Fruit fly (Drosophila melanogaster) whole organism, wandering third instar larva: Measurements from ENCODE around the gene Papst2.
A peak's percentile ranks its signal among the peaks of the same experiment; 100 is the strongest.

Experiments
- Abd-B ChIP-seq: fragments of >200 bp; optimal IDR thresholded peaks from 2 replicates; lab custom pipeline; 2017; ENCODE audit warnings: missing biosample characterization, missing genetic modification characterization
- CG32264 ChIP-seq: fragments of 200-800 bp; sonication (Bioruptor generic); optimal IDR thresholded peaks from 2 replicates; lab custom pipeline; 2016; ENCODE audit warnings: missing biosample characterization, missing genetic modification characterization
- CG9705 ChIP-seq: fragments of 200-800 bp; sonication (Bioruptor generic); optimal IDR thresholded peaks from 2 replicates; lab custom pipeline; 2018; ENCODE audit warnings: missing biosample characterization, mild to moderate bottlenecking, missing genetic modification characterization
- Dfd ChIP-seq: fragments of >200 bp; optimal IDR thresholded peaks from 2 replicates; lab custom pipeline; 2017; ENCODE audit warnings: missing biosample characterization, missing genetic modification characterization
- Dif ChIP-seq: fragments of 200-275, 200-300 bp; sonication (Bioruptor generic); optimal IDR thresholded peaks from 2 replicates; lab custom pipeline; 2018; ENCODE audit warnings: missing biosample characterization, missing genetic modification characterization; ENCODE audit not compliant: partially characterized antibody
- GATAd ChIP-seq: sonication (Bioruptor generic); optimal IDR thresholded peaks from 2 replicates; lab custom pipeline; 2016; ENCODE audit warnings: missing biosample characterization, missing genetic modification characterization
- Hnf4 ChIP-seq: fragments of 200-800 bp; sonication (Bioruptor generic); optimal IDR thresholded peaks from 2 replicates; lab custom pipeline; 2016; ENCODE audit warnings: missing biosample characterization, mild to moderate bottlenecking, missing genetic modification characterization
- Hr83 ChIP-seq: fragments of 200-300 bp; sonication (Bioruptor generic); optimal IDR thresholded peaks from 2 replicates; lab custom pipeline; 2016; ENCODE audit warnings: missing biosample characterization, mild to moderate bottlenecking, missing genetic modification characterization, moderate library complexity; ENCODE audit not compliant: poor library complexity, severe bottlenecking
- Mio ChIP-seq: sonication (Bioruptor generic); optimal IDR thresholded peaks from 2 replicates; lab custom pipeline; 2016; ENCODE audit warnings: missing biosample characterization, missing genetic modification characterization
- N ChIP-seq: fragments of >200 bp; optimal IDR thresholded peaks from 2 replicates; lab custom pipeline; 2018; ENCODE audit warnings: missing biosample characterization, missing external identifiers, missing genetic modification characterization
- OdsH ChIP-seq: fragments of 200-800 bp; sonication (Bioruptor generic); optimal IDR thresholded peaks from 2 replicates; lab custom pipeline; 2016; ENCODE audit warnings: missing biosample characterization, mild to moderate bottlenecking, missing genetic modification characterization
- Rel ChIP-seq, 2 experiments: fragments of 200-800 bp; sonication (Bioruptor generic) in 1 of 2; optimal IDR thresholded peaks; 2 replicates in 1 of 2; 3 replicates in 1 of 2; lab custom pipeline; 2016 to 2019; ENCODE audit warnings: mild to moderate bottlenecking in 2 of 2, missing biosample characterization in 2 of 2, missing genetic modification characterization in 2 of 2, moderate library complexity in 1 of 2
- Sp1 ChIP-seq: fragments of 200-800 bp; sonication (Bioruptor generic); optimal IDR thresholded peaks from 3 replicates; lab custom pipeline; 2019; ENCODE audit warnings: missing biosample characterization, mild to moderate bottlenecking, missing genetic modification characterization, moderate library complexity
- Vsx2 ChIP-seq: fragments of 200-300, 225-300 bp; sonication (Bioruptor generic); optimal IDR thresholded peaks from 2 replicates; lab custom pipeline; 2018; ENCODE audit warnings: missing biosample characterization, missing genetic modification characterization; ENCODE audit not compliant: partially characterized antibody
- br ChIP-seq: fragments of 200-800 bp; sonication (Bioruptor generic); optimal IDR thresholded peaks from 2 replicates; lab custom pipeline; 2016; ENCODE audit warnings: missing biosample characterization, missing genetic modification characterization
- dl ChIP-seq, 2 experiments: fragments of 175-275, 200-275 bp in 1 of 2; fragments of 200-275 bp in 1 of 2; sonication (Bioruptor generic); optimal IDR thresholded peaks; lab custom pipeline; 2018; ENCODE audit warnings: mild to moderate bottlenecking in 2 of 2, missing biosample characterization in 2 of 2, missing genetic modification characterization in 2 of 2, moderate library complexity in 2 of 2; ENCODE audit not compliant: partially characterized antibody in 2 of 2, insufficient read depth in 1 of 2
- dmrt93B ChIP-seq: fragments of 200-800 bp; sonication (Bioruptor generic); optimal IDR thresholded peaks from 2 replicates; lab custom pipeline; 2018; ENCODE audit warnings: missing biosample characterization, mild to moderate bottlenecking, missing genetic modification characterization
- dsf ChIP-seq: sonication (Bioruptor generic); optimal IDR thresholded peaks from 2 replicates; lab custom pipeline; 2016; ENCODE audit warnings: missing biosample characterization, missing genetic modification characterization, borderline replicate concordance
- ey ChIP-seq: fragments of 200-800 bp; sonication (Bioruptor generic); optimal IDR thresholded peaks from 2 replicates; lab custom pipeline; 2016; ENCODE audit warnings: missing biosample characterization, missing genetic modification characterization
- fru ChIP-seq: fragments of 200-800 bp; sonication (Bioruptor generic); optimal IDR thresholded peaks from 3 replicates; lab custom pipeline; 2016; ENCODE audit warnings: missing biosample characterization, mild to moderate bottlenecking, missing genetic modification characterization
- jim ChIP-seq: fragments of 175-275, 200-325 bp; sonication (Bioruptor generic); optimal IDR thresholded peaks from 2 replicates; lab custom pipeline; 2016; ENCODE audit warnings: missing biosample characterization, mild to moderate bottlenecking, missing genetic modification characterization
- pan ChIP-seq: fragments of >200 bp; optimal IDR thresholded peaks from 2 replicates; lab custom pipeline; 2017
- psq ChIP-seq: fragments of 200-800 bp; sonication (Bioruptor generic); optimal IDR thresholded peaks from 3 replicates; lab custom pipeline; 2017; ENCODE audit warnings: missing biosample characterization, mild to moderate bottlenecking, missing genetic modification characterization, moderate library complexity
- rgr ChIP-seq: fragments of 200-800 bp; sonication (Bioruptor generic); optimal IDR thresholded peaks from 3 replicates; lab custom pipeline; 2016; ENCODE audit warnings: missing biosample characterization, mild to moderate bottlenecking, missing genetic modification characterization
- sv ChIP-seq: fragments of 200-800 bp; sonication (Bioruptor generic); optimal IDR thresholded peaks from 3 replicates; lab custom pipeline; 2016; ENCODE audit warnings: missing biosample characterization, missing genetic modification characterization
- woc ChIP-seq: sonication (Bioruptor generic); optimal IDR thresholded peaks from 2 replicates; lab custom pipeline; 2016; ENCODE audit warnings: missing biosample characterization, mild to moderate bottlenecking, missing genetic modification characterization

Gene Papst2

DNA sequence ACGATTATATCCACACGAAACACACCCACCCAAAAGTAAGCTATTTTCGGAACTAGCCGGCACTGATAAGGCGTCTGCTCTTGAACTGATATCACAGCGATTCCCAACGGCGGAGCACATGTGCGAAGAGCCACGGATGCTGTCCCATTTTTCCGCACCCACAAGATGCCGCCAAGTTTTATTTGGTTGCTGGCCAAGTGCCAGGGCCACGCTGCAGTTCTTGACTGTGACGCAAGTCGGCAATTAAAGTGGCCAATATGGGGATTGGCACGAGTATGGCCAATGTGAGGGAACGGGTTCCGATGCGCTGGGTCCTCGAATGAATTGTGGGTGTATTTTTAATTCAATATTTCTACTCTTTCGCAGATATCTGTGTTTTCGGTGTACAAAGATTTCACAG, 11.3 kb downstream of the Papst2 start:
- TF ChIP-seq psq (GFP tag; lab: Kevin White, UChicago) (no peak), jim (GFP tag; lab: Kevin White, UChicago) (no peak), OdsH (no peak), Sp1 (GFP tag; lab: Kevin White, UChicago) (no peak), Mio (GFP tag; lab: Kevin White, UChicago) (no peak), GATAd (GFP tag; lab: Kevin White, UChicago) (no peak), dsf (GFP tag; lab: Kevin White, UChicago) (no peak), sv (GFP tag; lab: Kevin White, UChicago) (no peak), N (no peak), fru (GFP tag; lab: Kevin White, UChicago) (no peak), dmrt93B (GFP tag; lab: Kevin White, UChicago) (no peak), Rel (GFP tag; optimal IDR thresholded peaks at IDR 0.05; lab: Kevin White, UChicago) (no peak), Rel (tag; optimal IDR thresholded peaks at IDR 0.05; lab: Kevin White, UChicago) (no peak), Dfd (GFP tag; lab: Kevin White, UChicago) (no peak), Hnf4 (no peak), Abd-B (GFP tag; lab: Kevin White, UChicago) (no peak), Dif (GFP tag; lab: Kevin White, UChicago) (no peak), dl (GFP tag; optimal IDR thresholded peaks at IDR 0.05; lab: Kevin White, UChicago; ENCODE audit: insufficient read depth in 1 of 2, partially characterized antibody in 2 of 2) (no peak), woc (no peak), br (GFP tag; lab: Kevin White, UChicago) (no peak), CG9705 (GFP tag; lab: Kevin White, UChicago) (no peak)

DNA sequence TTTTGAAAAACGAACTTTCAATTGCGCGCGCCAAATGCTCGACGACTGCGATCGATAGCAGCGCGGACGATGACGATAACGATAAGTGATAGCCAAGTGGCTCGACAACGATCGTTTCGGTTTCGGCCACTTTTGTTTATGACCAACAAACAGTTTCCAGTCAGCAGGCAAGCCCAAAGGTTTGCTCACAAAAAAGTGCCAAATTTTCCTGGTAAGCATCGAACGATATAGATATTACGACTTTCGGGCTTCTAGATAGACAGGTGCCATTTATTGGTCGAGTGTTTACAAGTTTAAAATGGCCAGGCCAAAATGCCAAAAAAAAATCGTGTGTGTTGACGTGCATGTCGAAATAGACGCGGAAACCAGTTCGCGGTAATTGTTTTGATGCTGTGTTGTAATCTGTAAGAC, 12.9 kb downstream of the Papst2 start, which contains the start of gene CG7724:
CG7724 (plus strand) TSS at position 147 of the 411 bp plus-strand sequence.
- TF ChIP-seq jim (GFP tag; lab: Kevin White, UChicago): no peak
- TF ChIP-seq Sp1 (GFP tag; lab: Kevin White, UChicago): no peak
- no peak for TF ChIP-seq Dfd (GFP tag; lab: Kevin White, UChicago)
- no peak for TF ChIP-seq Mio (GFP tag; lab: Kevin White, UChicago)
- TF ChIP-seq Dif (GFP tag; lab: Kevin White, UChicago): no peak
- no peak for TF ChIP-seq Hr83 (GFP tag; lab: Kevin White, UChicago)
- no peak for TF ChIP-seq Vsx2
- no peak for TF ChIP-seq ey (GFP tag; lab: Kevin White, UChicago)
- TF ChIP-seq rgr: no peak
- TF ChIP-seq pan (lab: Kevin White, UChicago): no peak
- TF ChIP-seq br (GFP tag; lab: Kevin White, UChicago): no peak

DNA sequence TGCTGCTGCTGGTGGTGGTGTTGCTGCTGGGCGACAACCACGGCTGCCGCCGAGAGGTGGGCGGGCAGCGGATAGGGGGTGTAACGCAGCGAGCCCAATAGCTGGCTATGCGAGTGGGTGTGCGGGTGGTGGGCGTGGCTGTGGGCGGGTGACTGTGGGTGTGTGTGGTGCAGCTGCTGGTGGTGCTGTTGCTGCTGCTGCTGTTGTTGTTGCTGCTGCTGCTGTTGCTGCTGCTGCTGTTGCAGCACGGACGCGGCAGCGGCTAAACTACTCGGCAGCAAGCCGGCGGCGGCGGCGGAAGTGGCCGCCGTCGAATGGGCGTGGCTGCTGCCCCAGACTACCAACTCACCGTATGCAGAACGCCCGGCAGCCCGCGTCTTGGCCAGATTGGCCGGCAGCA, 34.7 kb downstream of the Papst2 start:
- TF ChIP-seq Dfd (GFP tag; lab: Kevin White, UChicago) (peak; percentile 95), Hnf4 (no peak), dmrt93B (GFP tag; lab: Kevin White, UChicago) (no peak), CG32264 (GFP tag; lab: Kevin White, UChicago) (no peak)
